Worm (Caenorhabditis elegans) whole organism, early embryonic: ENCODE results near the gene T22B2.2.

Experiments
- B0310.2 ChIP-seq: sonication (generic microtip); optimal IDR thresholded peaks from 2 replicates; lab custom pipeline; 2016; ENCODE audit warnings: mild to moderate bottlenecking, missing genetic modification characterization, missing compliant biosample characterization
- ama-1 ChIP-seq: fragments of 150-350 bp; optimal IDR thresholded peaks from 2 replicates; lab custom pipeline; 2014
- ceh-36 ChIP-seq: sonication (generic microtip); optimal IDR thresholded peaks from 2 replicates; lab custom pipeline; 2016; ENCODE audit warnings: missing genetic modification characterization, inconsistent platforms, missing compliant biosample characterization
- hmbx-1 ChIP-seq: sonication (generic microtip); optimal IDR thresholded peaks from 2 replicates; lab custom pipeline; 2016; ENCODE audit warnings: mild to moderate bottlenecking, missing genetic modification characterization, missing compliant biosample characterization

ce11 chrX:3944073-3944472, 23.9 kb downstream of the T22B2.2 start:
- TF ChIP-seq ceh-36 (tag; lab: Kevin White, UChicago) (no peak), hmbx-1 (no peak), ama-1 (lab: Kevin White, UChicago) (no peak), B0310.2 (tag; lab: Kevin White, UChicago) (no peak)
